Worm (Caenorhabditis elegans) whole organism, L1 larva: ENCODE data around the gene R13D11.10.

Experiments
- alr-1 ChIP-seq: fragments of 200-800 bp; sonication (Bioruptor generic); optimal IDR thresholded peaks from 2 replicates; lab custom pipeline; 2018; ENCODE audit warnings: borderline replicate concordance, mild to moderate bottlenecking, missing genetic modification characterization, missing compliant biosample characterization
- nhr-85 ChIP-seq: sonication (generic microtip); peaks from one replicate; lab custom pipeline; 2016; ENCODE audit warnings: missing genetic modification characterization, inconsistent platforms, missing compliant biosample characterization

ce11 chrV:833368-833767 lies 20.4 kb upstream of the R13D11.10 start, which contains the start of gene F41H8.1:
- TF ChIP-seq alr-1 (tag; lab: Kevin White, UChicago) (no peak), nhr-85 (tag; lab: Kevin White, UChicago) (no peak)
